Worm (Caenorhabditis elegans) whole organism, L4 larva: ENCODE results near the gene F55D1.1.

Experiments
- D1046.2 ChIP-seq: fragments of 200-800 bp; sonication (Bioruptor generic); IDR thresholded peaks from 2 replicates; pipeline ENCODE4 v1.3.6; 2022; ENCODE audit warnings: missing genetic modification characterization, missing compliant biosample characterization
- Y105C5A.15 ChIP-seq: fragments of 200-800 bp; sonication (Bioruptor generic); IDR thresholded peaks from 2 replicates; pipeline ENCODE4 v1.3.6; 2022; ENCODE audit warnings: missing genetic modification characterization, missing compliant biosample characterization
- ZK546.5 ChIP-seq, 2 experiments: sonication (generic microtip); optimal IDR thresholded peaks; 2 replicates each; lab custom pipeline; 2017; ENCODE audit warnings: missing biosample characterization in 2 of 2, missing genetic modification characterization in 2 of 2
- aly-2 ChIP-seq: sonication (generic microtip); optimal IDR thresholded peaks from 2 replicates; lab custom pipeline; 2018; ENCODE audit warnings: missing biosample characterization, missing genetic modification characterization
- arid-1 ChIP-seq: fragments of 200-800 bp; sonication (Bioruptor generic); conservative IDR thresholded peaks from 2 replicates; pipeline ENCODE4 v1.3.6; 2022; ENCODE audit warnings: missing genetic modification reagents, missing genetic modification characterization, missing compliant biosample characterization
- attf-4 ChIP-seq: sonication (generic microtip); optimal IDR thresholded peaks from 3 replicates; lab custom pipeline; 2017; ENCODE audit warnings: missing biosample characterization, missing genetic modification characterization
- ceh-28 ChIP-seq: fragments of 150-350 bp; optimal IDR thresholded peaks from 2 replicates; lab custom pipeline; 2014; ENCODE audit warnings: missing biosample characterization, missing genetic modification reagents, missing genetic modification characterization
- ceh-44 ChIP-seq: fragments of 200-800 bp; sonication (Bioruptor generic); IDR thresholded peaks from 2 replicates; pipeline ENCODE4 v1.3.6; 2022; ENCODE audit warnings: missing genetic modification reagents, missing genetic modification characterization, missing compliant biosample characterization
- ceh-62 ChIP-seq: sonication (generic microtip); optimal IDR thresholded peaks from 2 replicates; lab custom pipeline; 2017; ENCODE audit warnings: missing biosample characterization, missing genetic modification characterization
- ceh-82 ChIP-seq: sonication (generic microtip); optimal IDR thresholded peaks from 2 replicates; lab custom pipeline; 2017; ENCODE audit warnings: missing biosample characterization, missing genetic modification characterization
- ces-1 ChIP-seq: fragments of 150-350 bp; sonication (generic microtip); optimal IDR thresholded peaks from 4 replicates; lab custom pipeline; 2014; ENCODE audit warnings: missing biosample characterization, missing genetic modification reagents, missing genetic modification characterization
- cey-2 ChIP-seq: sonication (generic microtip); optimal IDR thresholded peaks from 3 replicates; lab custom pipeline; 2017; ENCODE audit warnings: missing genetic modification characterization, mild to moderate bottlenecking, missing compliant biosample characterization, antibody characterized with exemption, borderline replicate concordance; ENCODE audit not compliant: insufficient read depth
- ctbp-1 ChIP-seq: fragments of 200-800 bp; sonication (Bioruptor generic); IDR thresholded peaks from 2 replicates; pipeline ENCODE4 v1.3.6; 2022; ENCODE audit warnings: missing genetic modification reagents, missing genetic modification characterization, missing compliant biosample characterization
- daf-12 ChIP-seq: fragments of 150-350 bp; optimal IDR thresholded peaks from 2 replicates; lab custom pipeline; 2014; ENCODE audit warnings: missing biosample characterization, missing genetic modification reagents, missing genetic modification characterization
- dve-1 ChIP-seq: sonication (generic microtip); optimal IDR thresholded peaks from 2 replicates; lab custom pipeline; 2017; ENCODE audit warnings: antibody characterized with exemption, mild to moderate bottlenecking, missing genetic modification characterization, missing compliant biosample characterization; ENCODE audit not compliant: insufficient read depth
- egl-27 ChIP-seq: sonication (generic microtip); optimal IDR thresholded peaks from 3 replicates; lab custom pipeline; 2017; ENCODE audit warnings: missing biosample characterization, missing genetic modification reagents, missing genetic modification characterization
- egl-43 ChIP-seq: fragments of 200-800 bp; sonication (Bioruptor generic); IDR thresholded peaks from 2 replicates; pipeline ENCODE4 v1.3.6; 2022; ENCODE audit warnings: missing genetic modification reagents, missing genetic modification characterization, missing compliant biosample characterization
- lim-7 ChIP-seq: fragments of 200-800 bp; sonication (Bioruptor generic); IDR thresholded peaks from 2 replicates; pipeline ENCODE4 v1.3.6; 2022; ENCODE audit warnings: missing genetic modification characterization, missing compliant biosample characterization
- lin-1 ChIP-seq: fragments of 200-800 bp; sonication (Bioruptor generic); IDR thresholded peaks from 2 replicates; pipeline ENCODE4 v1.3.6; 2022; ENCODE audit warnings: missing genetic modification reagents, missing genetic modification characterization, missing compliant biosample characterization
- lin-29 ChIP-seq: fragments of 200-800 bp; sonication (Bioruptor generic); IDR thresholded peaks from 2 replicates; pipeline ENCODE4 v1.3.6; 2022; ENCODE audit warnings: missing genetic modification reagents, missing genetic modification characterization, missing compliant biosample characterization
- lin-38 ChIP-seq: fragments of 200-800 bp; sonication (Bioruptor generic); IDR thresholded peaks from 2 replicates; pipeline ENCODE4 v1.3.6; 2022; ENCODE audit warnings: missing genetic modification reagents, missing genetic modification characterization, missing compliant biosample characterization
- mdl-1 ChIP-seq, 2 experiments: fragments of 150-350 bp in 1 of 2; sonication (generic microtip) in 1 of 2; optimal IDR thresholded peaks; 2 replicates each; lab custom pipeline; 2014 to 2017; ENCODE audit warnings: missing biosample characterization in 2 of 2, missing genetic modification characterization in 2 of 2
- mdt-29 ChIP-seq: fragments of 200-800 bp; sonication (Bioruptor generic); IDR thresholded peaks from 2 replicates; pipeline ENCODE4 v1.3.6; 2022; ENCODE audit warnings: missing genetic modification reagents, missing genetic modification characterization, missing compliant biosample characterization
- mep-1 ChIP-seq: fragments of 150-350 bp; sonication (generic microtip); optimal IDR thresholded peaks from 3 replicates; lab custom pipeline; 2014; ENCODE audit warnings: missing biosample characterization, missing genetic modification characterization
- nhr-10 ChIP-seq: fragments of 150-350 bp; optimal IDR thresholded peaks from 2 replicates; lab custom pipeline; 2014; ENCODE audit warnings: missing biosample characterization, missing genetic modification characterization
- nhr-102 ChIP-seq: sonication (generic microtip); optimal IDR thresholded peaks from 2 replicates; lab custom pipeline; 2016; ENCODE audit warnings: mild to moderate bottlenecking, missing genetic modification characterization, moderate library complexity, missing compliant biosample characterization
- nhr-11 ChIP-seq: fragments of 150-350 bp; optimal IDR thresholded peaks from 2 replicates; lab custom pipeline; 2014; ENCODE audit warnings: missing biosample characterization, missing genetic modification characterization
- nhr-41 ChIP-seq: fragments of 200-800 bp; sonication (Bioruptor generic); IDR thresholded peaks from 2 replicates; pipeline ENCODE4 v1.3.6; 2022; ENCODE audit warnings: missing genetic modification reagents, missing genetic modification characterization, missing compliant biosample characterization
- nhr-42 ChIP-seq: fragments of 200-800 bp; sonication (Bioruptor generic); IDR thresholded peaks from 2 replicates; pipeline ENCODE4 v1.3.6; 2022; ENCODE audit warnings: missing genetic modification characterization, missing compliant biosample characterization
- nhr-48 ChIP-seq: sonication (generic microtip); optimal IDR thresholded peaks from 2 replicates; lab custom pipeline; 2016; ENCODE audit warnings: mild to moderate bottlenecking, missing genetic modification characterization, missing compliant biosample characterization
- nhr-76 ChIP-seq: fragments of 150-350 bp; optimal IDR thresholded peaks from 2 replicates; lab custom pipeline; 2014; ENCODE audit warnings: missing biosample characterization, missing genetic modification characterization
- php-3 ChIP-seq: fragments of 200-800 bp; sonication (Bioruptor generic); IDR thresholded peaks from 2 replicates; pipeline ENCODE4 v1.3.6; 2022; ENCODE audit warnings: missing genetic modification reagents, missing genetic modification characterization, missing compliant biosample characterization
- saeg-2 ChIP-seq: fragments of 200-800 bp; sonication (Bioruptor generic); IDR thresholded peaks from 2 replicates; pipeline ENCODE4 v1.3.6; 2022; ENCODE audit warnings: missing genetic modification reagents, missing genetic modification characterization, missing compliant biosample characterization
- sdz-12 ChIP-seq: fragments of 200-800 bp; sonication (Bioruptor generic); optimal IDR thresholded peaks from 2 replicates; lab custom pipeline; 2018; ENCODE audit warnings: mild to moderate bottlenecking, missing genetic modification characterization, missing compliant biosample characterization
- set-16 ChIP-seq: fragments of 200-800 bp; sonication (Bioruptor generic); IDR thresholded peaks from 2 replicates; pipeline ENCODE4 v1.3.6; 2022; ENCODE audit warnings: missing genetic modification reagents, missing genetic modification characterization, missing compliant biosample characterization
- snpc-1.2 ChIP-seq: fragments of 200-800 bp; sonication (Bioruptor generic); IDR thresholded peaks from 2 replicates; pipeline ENCODE4 v1.3.6; 2022; ENCODE audit warnings: missing genetic modification reagents, missing genetic modification characterization, missing compliant biosample characterization
- spr-3 ChIP-seq: fragments of 200-800 bp; sonication (Bioruptor generic); optimal IDR thresholded peaks from 2 replicates; lab custom pipeline; 2018; ENCODE audit warnings: mild to moderate bottlenecking, missing genetic modification characterization, missing compliant biosample characterization
- tag-97 ChIP-seq: fragments of 200-800 bp; sonication (Bioruptor generic); IDR thresholded peaks from 2 replicates; pipeline ENCODE4 v1.3.6; 2022; ENCODE audit warnings: missing genetic modification characterization, missing compliant biosample characterization
- tra-1 ChIP-seq: fragments of 200-800 bp; sonication (Bioruptor generic); IDR thresholded peaks from 2 replicates; pipeline ENCODE4 v1.3.6; 2022; ENCODE audit warnings: missing genetic modification reagents, missing genetic modification characterization, missing compliant biosample characterization
- unc-62 ChIP-seq, 3 experiments: fragments of 150-350 bp in 1 of 3; sonication (generic microtip); optimal IDR thresholded peaks in 2 of 3; peaks in 1 of 3; 1 replicate in 1 of 3; 2 replicates in 2 of 3; lab custom pipeline; 2014 to 2017; ENCODE audit warnings: missing biosample characterization in 3 of 3, missing genetic modification characterization in 3 of 3, missing genetic modification reagents in 3 of 3, missing genotype in 1 of 3
- zag-1 ChIP-seq: fragments of 150-350 bp; optimal IDR thresholded peaks from 2 replicates; lab custom pipeline; 2014; ENCODE audit warnings: missing biosample characterization, missing genetic modification characterization
- zfp-3 ChIP-seq: fragments of 200-800 bp; sonication (Bioruptor generic); conservative IDR thresholded peaks from 2 replicates; pipeline ENCODE4 v1.3.6; 2022; ENCODE audit warnings: missing genetic modification reagents, missing genetic modification characterization, missing compliant biosample characterization
- zip-11 ChIP-seq: fragments of 200-800 bp; sonication (Bioruptor generic); IDR thresholded peaks from 2 replicates; pipeline ENCODE4 v1.3.6; 2022; ENCODE audit warnings: missing genetic modification characterization, missing compliant biosample characterization
- ztf-11 ChIP-seq: fragments of 150-350 bp; optimal IDR thresholded peaks from 2 replicates; lab custom pipeline; 2014; ENCODE audit warnings: missing biosample characterization, missing genetic modification characterization

F55D1.1 gene

DNA sequence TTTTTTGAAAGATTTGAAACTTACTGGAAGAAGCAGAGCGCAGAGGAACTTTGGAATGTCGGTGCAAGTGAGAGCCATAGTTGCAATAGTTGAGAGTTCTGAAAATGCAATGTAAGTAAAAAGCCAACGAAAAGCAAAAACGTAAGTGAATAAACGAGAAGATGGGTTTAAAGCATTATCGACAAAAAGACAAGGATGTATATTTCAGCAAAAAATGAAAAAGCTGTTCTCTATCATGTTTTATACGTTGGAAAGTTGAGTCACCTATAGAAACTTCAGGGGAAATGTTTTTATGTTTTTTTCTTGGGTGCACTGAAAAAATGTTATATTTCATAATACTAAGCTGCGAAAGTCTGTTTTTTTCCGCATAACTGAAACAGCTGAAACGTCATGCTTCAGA is 27.4 kb downstream of the F55D1.1 start, which contains the start of gene T23F2.5:
Gene T23F2.5, minus strand, starts transcription at position 101 of the 400 bp plus-strand sequence.
- TF ChIP-seq ceh-44 (GFP tag; lab: Robert Waterston, UW) (no peak), tag-97 (GFP tag; lab: Robert Waterston, UW) (no peak), egl-43 (no peak), php-3 (GFP tag; lab: Robert Waterston, UW) (no peak), lin-29 (GFP tag; lab: Robert Waterston, UW) (no peak), ceh-62 (tag; lab: Kevin White, UChicago) (no peak), Y105C5A.15 (GFP tag; lab: Robert Waterston, UW) (no peak), nhr-42 (GFP tag; lab: Robert Waterston, UW) (no peak), nhr-76 (tag; lab: Kevin White, UChicago) (no peak), cey-2 (tag; lab: Kevin White, UChicago) (no peak)
- TF ChIP-seq, all 104 proteins: peak for 0

DNA sequence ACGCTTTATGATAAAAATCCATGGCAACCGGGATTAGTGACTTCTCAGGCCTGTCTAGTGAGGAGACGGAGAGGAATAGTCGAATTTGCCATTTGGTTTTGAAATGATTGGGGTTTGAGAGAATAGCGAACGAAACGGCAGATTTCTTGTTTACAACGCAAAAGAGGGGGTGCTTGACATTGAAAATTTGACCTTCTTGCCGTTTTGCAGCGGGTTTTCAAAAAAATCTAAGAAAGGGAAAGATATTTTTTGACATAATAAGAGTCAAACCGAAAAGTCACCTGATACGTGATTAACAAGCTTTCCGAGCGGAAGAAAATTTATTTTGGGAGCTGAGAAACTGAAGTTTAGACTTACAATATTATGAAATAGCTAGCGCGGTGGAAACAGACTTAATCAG is 28.2 kb downstream of the F55D1.1 start:
- TF ChIP-seq aly-2 (tag; lab: Kevin White, UChicago), result no peak
- TF ChIP-seq ces-1 (GFP tag; lab: Kevin White, UChicago), result no peak
- no peak for TF ChIP-seq sdz-12 (GFP tag; lab: Kevin White, UChicago)
- TF ChIP-seq D1046.2 (GFP tag; lab: Robert Waterston, UW), result no peak
- no peak for TF ChIP-seq arid-1 (GFP tag; lab: Robert Waterston, UW)
- no peak for TF ChIP-seq ZK546.5 (tag; optimal IDR thresholded peaks at IDR 0.05; lab: Kevin White, UChicago)
- no peak for TF ChIP-seq daf-12
- no peak for TF ChIP-seq Y105C5A.15 (GFP tag; lab: Robert Waterston, UW)
- no peak for TF ChIP-seq egl-27
- TF ChIP-seq lin-1 (GFP tag; lab: Robert Waterston, UW), result no peak
- no peak for TF ChIP-seq tag-97 (GFP tag; lab: Robert Waterston, UW)

DNA sequence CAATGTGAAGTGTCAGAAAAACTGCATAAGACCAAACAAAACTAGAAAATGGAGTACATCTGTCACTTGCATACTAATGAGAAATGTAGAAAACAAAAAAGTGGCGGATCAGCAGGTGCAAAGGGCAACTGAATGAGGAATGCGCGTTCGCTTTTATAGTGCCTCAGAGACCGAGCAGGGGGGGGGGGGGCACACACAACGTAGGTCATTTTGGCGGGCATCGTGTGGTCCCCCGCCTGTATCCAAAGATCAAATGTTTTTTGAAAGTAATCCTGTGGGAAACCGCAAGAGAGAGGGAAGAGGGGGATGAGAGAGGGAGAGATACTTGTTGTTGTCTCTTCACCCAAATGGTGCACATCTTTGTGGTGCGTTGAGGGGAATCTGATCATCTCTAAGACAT is 28.7 kb downstream of the F55D1.1 start:
- TF ChIP-seq daf-12 (no peak), set-16 (GFP tag; lab: Robert Waterston, UW) (0 out of 2 replicates have a peak, but pooled peaks have one; percentile 16)

DNA sequence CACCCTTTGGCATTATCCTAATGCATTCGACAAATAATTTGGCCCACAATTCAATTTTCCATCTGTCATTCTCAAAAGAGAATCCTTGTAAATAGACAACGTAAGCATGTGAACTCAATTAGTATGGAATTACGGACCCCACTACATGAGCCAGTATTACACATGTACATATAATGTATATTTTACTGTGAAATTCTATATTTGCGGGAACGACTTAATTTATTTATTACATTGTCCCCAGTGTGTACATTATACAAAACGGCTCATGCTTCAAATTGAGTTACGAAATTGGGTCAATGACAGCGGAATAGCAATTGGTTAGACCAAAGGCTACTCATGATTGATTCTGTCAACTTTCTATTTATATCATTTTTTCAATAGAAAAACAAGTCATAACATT is 29.9 kb downstream of the F55D1.1 start:
- TF ChIP-seq ztf-11, result no peak
- TF ChIP-seq ZK546.5 (tag; optimal IDR thresholded peaks at IDR 0.05; lab: Kevin White, UChicago), result no peak
- TF ChIP-seq zip-11 (GFP tag; lab: Robert Waterston, UW), result no peak
- no peak for TF ChIP-seq mdt-29 (GFP tag; lab: Robert Waterston, UW)
- no peak for TF ChIP-seq nhr-11 (tag; lab: Kevin White, UChicago)
- TF ChIP-seq nhr-102 (tag; lab: Kevin White, UChicago), result no peak
- TF ChIP-seq ctbp-1 (GFP tag; lab: Robert Waterston, UW), result no peak
- TF ChIP-seq nhr-41 (GFP tag; lab: Robert Waterston, UW), result no peak
- no peak for TF ChIP-seq zag-1 (tag; lab: Kevin White, UChicago)
- no peak for TF ChIP-seq lim-7 (GFP tag; lab: Robert Waterston, UW)
- TF ChIP-seq attf-4, result no peak
- TF ChIP-seq nhr-10 (tag; lab: Kevin White, UChicago), result no peak
- TF ChIP-seq mdl-1 (tag; optimal IDR thresholded peaks at IDR 0.05; lab: Kevin White, UChicago), result no peak
- no peak for TF ChIP-seq ceh-82 (tag; lab: Kevin White, UChicago)
- no peak for TF ChIP-seq tra-1 (GFP tag; lab: Robert Waterston, UW)
- no peak for TF ChIP-seq egl-43
- TF ChIP-seq dve-1 (tag; lab: Kevin White, UChicago), result peak; percentile 14
- no peak for TF ChIP-seq snpc-1.2 (GFP tag; lab: Robert Waterston, UW)
- TF ChIP-seq saeg-2, result no peak
- no peak for TF ChIP-seq lin-38 (GFP tag; lab: Robert Waterston, UW)
- TF ChIP-seq nhr-48 (tag; lab: Kevin White, UChicago), result peak; percentile 15
- no peak for TF ChIP-seq ceh-28
- TF ChIP-seq unc-62 (GFP tag; optimal IDR thresholded peaks at IDR 0.05 in 1 of 2; lab: Kevin White, UChicago), result peak in 1 of 2 experiments; percentile 67
- no peak for TF ChIP-seq unc-62 (tag; optimal IDR thresholded peaks at IDR 0.05; lab: Kevin White, UChicago)
- no peak for TF ChIP-seq spr-3 (GFP tag; lab: Kevin White, UChicago)
- TF ChIP-seq arid-1 (GFP tag; lab: Robert Waterston, UW), result no peak
- no peak for TF ChIP-seq set-16 (GFP tag; lab: Robert Waterston, UW)
- 0 out of 2 replicates have a peak, but pooled peaks have one; percentile 60 for TF ChIP-seq zfp-3
- no peak for TF ChIP-seq mep-1
